Fruit fly (Drosophila melanogaster): ENCODE results near the gene Pstk.

DNA sequence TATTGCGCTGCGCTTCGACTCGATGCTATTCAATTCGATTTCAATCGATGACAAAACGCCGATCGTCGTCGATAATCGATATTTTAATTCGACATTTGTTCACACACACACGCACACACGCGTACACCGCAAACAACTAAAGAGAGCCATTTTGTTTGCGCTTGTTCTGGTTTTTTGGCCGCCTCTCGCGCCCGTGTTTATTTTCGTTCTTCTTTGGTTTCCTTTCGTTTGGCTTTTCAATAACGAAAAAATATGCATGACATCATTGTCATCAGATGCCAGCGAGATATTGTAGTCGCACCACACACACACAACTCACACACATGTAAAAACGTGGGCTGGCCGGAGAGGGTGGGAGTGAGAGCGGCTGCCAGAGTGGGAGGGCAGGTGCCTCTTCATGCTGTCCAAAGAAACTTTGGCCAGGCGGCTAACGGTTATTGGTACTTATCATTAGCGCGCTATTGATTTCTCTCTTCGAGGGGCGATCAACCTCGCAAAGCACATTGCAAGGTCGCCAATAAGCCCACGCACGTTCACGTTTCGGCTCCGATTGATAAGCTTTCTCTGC, 10.2 kb downstream of the Pstk start:
- TF ChIP-seq psq (optimal IDR thresholded peaks at IDR 0.05) = no peak
- no peak for TF ChIP-seq Sin3A (optimal IDR thresholded peaks at IDR 0.05)
- no peak for TF ChIP-seq h (optimal IDR thresholded peaks at IDR 0.05)
